Fruit fly (Drosophila melanogaster): ENCODE results near the gene ppk28.

Gene ppk28

dm6 chrX:16791920-16792829 is 13.7 kb upstream of the ppk28 start, which contains the start of gene CG4768 (continued):
- TF ChIP-seq BEAF-32 (GFP tag; optimal IDR thresholded peaks at IDR 0.05) = peak; percentile 24
- TF ChIP-seq peb (GFP tag; IDR thresholded peaks at IDR 0.05) = no peak
- TF ChIP-seq CG13775 (GFP tag; optimal IDR thresholded peaks at IDR 0.05) = no peak
- no peak for TF ChIP-seq CG10462 (GFP tag; optimal IDR thresholded peaks at IDR 0.05)
- TF ChIP-seq CG7786 (GFP tag; optimal IDR thresholded peaks at IDR 0.05) = no peak
- no peak for TF ChIP-seq ato (GFP tag; IDR thresholded peaks at IDR 0.05; ENCODE audit: partially characterized antibody)
- peak; percentile 3 for TF ChIP-seq CG12391 (tag; optimal IDR thresholded peaks at IDR 0.05)
- TF ChIP-seq CG5245 (GFP tag; optimal IDR thresholded peaks at IDR 0.05) = no peak
- no peak for TF ChIP-seq schlank (tag; optimal IDR thresholded peaks at IDR 0.05)
- no peak for TF ChIP-seq Doc3 (GFP tag; IDR thresholded peaks at IDR 0.05; ENCODE audit: partially characterized antibody)
- no peak for TF ChIP-seq pum (GFP tag; optimal IDR thresholded peaks at IDR 0.05)
- no peak for TF ChIP-seq sqz (GFP tag; optimal IDR thresholded peaks at IDR 0.05)

- TF ChIP-seq CG13624 (GFP tag; optimal IDR thresholded peaks at IDR 0.05) = no peak
- TF ChIP-seq psq (GFP tag; optimal IDR thresholded peaks at IDR 0.05) = peak; percentile 18
- TF ChIP-seq CG7963 (GFP tag; IDR thresholded peaks at IDR 0.05; ENCODE audit: partially characterized antibody) = no peak
- no peak for TF ChIP-seq CG2116 (GFP tag; optimal IDR thresholded peaks at IDR 0.05)
- peak; percentile 40 for TF ChIP-seq CG17385 (GFP tag; optimal IDR thresholded peaks at IDR 0.05)
- peak; percentile 66 for TF ChIP-seq cg (GFP tag; optimal IDR thresholded peaks at IDR 0.05)
- TF ChIP-seq ind (GFP tag; optimal IDR thresholded peaks at IDR 0.05) = no peak
- TF ChIP-seq CG15479 (GFP tag; optimal IDR thresholded peaks at IDR 0.05) = peak; percentile 94
- TF ChIP-seq CG30431 (GFP tag; optimal IDR thresholded peaks at IDR 0.05) = no peak
- no peak for TF ChIP-seq chn (GFP tag; optimal IDR thresholded peaks at IDR 0.05)
- TF ChIP-seq CG1832 (GFP tag; optimal IDR thresholded peaks at IDR 0.05) = peak; percentile 33
- TF ChIP-seq CG10543 (GFP tag; optimal IDR thresholded peaks at IDR 0.05) = peak; percentile 10
- TF ChIP-seq Usf (GFP tag; optimal IDR thresholded peaks at IDR 0.05) = no peak
- TF ChIP-seq trh (GFP tag; optimal IDR thresholded peaks at IDR 0.05) = no peak
- TF ChIP-seq GATAe (GFP tag; conservative IDR thresholded peaks at IDR 0.05) = no peak
- no peak for TF ChIP-seq CG32767 (GFP tag; IDR thresholded peaks at IDR 0.05)
- TF ChIP-seq CG8924 (tag; optimal IDR thresholded peaks at IDR 0.05) = peak; percentile 5
- TF ChIP-seq kah (GFP tag; optimal IDR thresholded peaks at IDR 0.05) = peak; percentile 73
- no peak for TF ChIP-seq CG13424 (tag; optimal IDR thresholded peaks at IDR 0.05)
- TF ChIP-seq tll (GFP tag; optimal IDR thresholded peaks at IDR 0.05) = peak in 1 of 2 experiments; percentile 32
- peak; percentile 26 for TF ChIP-seq twi (tag; optimal IDR thresholded peaks at IDR 0.05)
- TF ChIP-seq CG13296 (GFP tag; optimal IDR thresholded peaks at IDR 0.05) = no peak
- peak; percentile 66 for TF ChIP-seq onecut (GFP tag; IDR thresholded peaks at IDR 0.05)
- TF ChIP-seq her (GFP tag; optimal IDR thresholded peaks at IDR 0.05) = no peak
- no peak for TF ChIP-seq CG31365 (tag; optimal IDR thresholded peaks at IDR 0.05)
- TF ChIP-seq H15 (GFP tag; IDR thresholded peaks at IDR 0.05) = no peak
- no peak for TF ChIP-seq Ets65A (GFP tag)
- TF ChIP-seq luna (GFP tag; optimal IDR thresholded peaks at IDR 0.05) = no peak
- no peak for TF ChIP-seq Lhr (GFP tag; optimal IDR thresholded peaks at IDR 0.05)
- TF ChIP-seq hkb (optimal IDR thresholded peaks at IDR 0.05) = no peak
- TF ChIP-seq hkb (GFP tag; IDR thresholded peaks at IDR 0.05) = 0 out of 2 replicates have a peak, but pooled peaks have one; percentile 8
- TF ChIP-seq Eip74EF (GFP tag; optimal IDR thresholded peaks at IDR 0.05) = peak in 1 of 2 experiments; percentile 18
- TF ChIP-seq CG13287 (GFP tag; IDR thresholded peaks at IDR 0.05; ENCODE audit: partially characterized antibody) = peak; percentile 9; the same call in 1 of the 2 replicates
- TF ChIP-seq CG33557 (GFP tag; optimal IDR thresholded peaks at IDR 0.05) = no peak
- TF ChIP-seq crol (GFP tag; IDR thresholded peaks at IDR 0.05) = peak; percentile 85
Measured at dm6 chrX:16793129-16793748, 12.6 kb upstream of the ppk28 start.

Measured in whole organism, embryonic.